Fruit fly (Drosophila melanogaster) whole organism, adult: Measurements from ENCODE around the gene CG9130.

Source experiments
- CG12768 ChIP-seq: fragments of 200-800 bp; sonication (Bioruptor generic); optimal IDR thresholded peaks from 2 replicates; lab custom pipeline; 2017; ENCODE audit warnings: missing biosample characterization, missing genetic modification characterization, mild to moderate bottlenecking, moderate library complexity, missing genetic modification reagents
- CG1620 ChIP-seq: fragments of 200-800 bp; sonication (Bioruptor generic); optimal IDR thresholded peaks from 2 replicates; lab custom pipeline; 2016; ENCODE audit warnings: missing biosample characterization, missing genetic modification characterization
- CG33017 ChIP-seq: fragments of 200-800 bp; sonication (Bioruptor generic); optimal IDR thresholded peaks from 2 replicates; lab custom pipeline; 2018; ENCODE audit warnings: missing biosample characterization, mild to moderate bottlenecking, missing genetic modification characterization, moderate library complexity
- CG5204 ChIP-seq: fragments of 200-800 bp; sonication (Bioruptor generic); optimal IDR thresholded peaks from 2 replicates; lab custom pipeline; 2016; ENCODE audit warnings: missing biosample characterization, missing genetic modification characterization
- Clk ChIP-seq: fragments of 200-800 bp; sonication (Bioruptor generic); optimal IDR thresholded peaks from 2 replicates; lab custom pipeline; 2017; ENCODE audit warnings: missing biosample characterization, missing genetic modification characterization
- Crg-1 ChIP-seq: fragments of 200-800 bp; sonication (Bioruptor generic); optimal IDR thresholded peaks from 2 replicates; lab custom pipeline; 2016; ENCODE audit warnings: missing biosample characterization, missing genetic modification characterization
- Hr96 ChIP-seq: fragments of 200-800 bp; sonication (Bioruptor generic); optimal IDR thresholded peaks from 2 replicates; lab custom pipeline; 2016; ENCODE audit warnings: missing biosample characterization, missing genetic modification characterization
- Mnt ChIP-seq: fragments of 200-800 bp; sonication (Bioruptor generic); optimal IDR thresholded peaks from 2 replicates; lab custom pipeline; 2016; ENCODE audit warnings: missing biosample characterization, mild to moderate bottlenecking, missing genetic modification characterization
- bab1 ChIP-seq: fragments of 200-800 bp; sonication (Bioruptor generic); optimal IDR thresholded peaks from 3 replicates; lab custom pipeline; 2019; ENCODE audit warnings: missing biosample characterization, mild to moderate bottlenecking, missing genetic modification characterization, moderate library complexity
- cic ChIP-seq: fragments of 200-800 bp; sonication (Bioruptor generic); optimal IDR thresholded peaks from 2 replicates; lab custom pipeline; 2017; ENCODE audit warnings: missing biosample characterization, mild to moderate bottlenecking, missing genetic modification characterization, moderate library complexity
- ovo ChIP-seq: fragments of 200-800 bp; sonication (Bioruptor generic); optimal IDR thresholded peaks from 2 replicates; lab custom pipeline; 2016; ENCODE audit warnings: missing biosample characterization, missing genetic modification characterization
- tj ChIP-seq: fragments of 200-800 bp; sonication (Bioruptor generic); optimal IDR thresholded peaks from 3 replicates; lab custom pipeline; 2017; ENCODE audit warnings: missing biosample characterization, mild to moderate bottlenecking, missing genetic modification characterization, moderate library complexity
- toe ChIP-seq: fragments of 200-800 bp; sonication (Bioruptor generic); optimal IDR thresholded peaks from 2 replicates; lab custom pipeline; 2016; ENCODE audit warnings: missing biosample characterization, missing genetic modification characterization

The CG9130 gene

DNA sequence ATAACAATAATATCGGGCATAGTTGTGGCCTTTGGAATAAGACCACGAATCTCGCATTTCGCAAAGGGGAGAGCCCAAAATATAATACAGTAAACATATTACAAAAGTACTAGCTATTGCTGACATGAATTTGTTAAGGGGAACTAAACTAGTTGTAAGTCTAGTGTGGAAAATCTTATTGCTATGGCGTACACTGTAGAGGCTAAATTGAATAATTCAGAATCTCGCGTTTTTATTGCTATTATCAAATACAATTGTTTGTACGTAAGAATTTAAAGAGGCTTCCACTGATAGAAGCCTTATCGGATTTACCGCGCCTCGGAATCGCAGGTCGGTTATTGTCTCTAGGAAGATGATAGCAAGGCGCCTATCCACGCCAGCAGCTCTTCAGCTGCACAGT, 53.5 kb downstream of the CG9130 start:
- TF ChIP-seq Clk (no peak), Mnt (GFP tag; lab: Kevin White, UChicago) (no peak), bab1 (GFP tag; lab: Kevin White, UChicago) (no peak), tj (GFP tag; lab: Kevin White, UChicago) (no peak), CG12768 (GFP tag; lab: Kevin White, UChicago) (peak; percentile 20), CG33017 (tag; lab: Kevin White, UChicago) (peak; percentile 21), Hr96 (GFP tag; lab: Kevin White, UChicago) (no peak), CG1620 (GFP tag; lab: Kevin White, UChicago) (no peak), ovo (no peak), cic (GFP tag; lab: Kevin White, UChicago) (peak; percentile 73), toe (GFP tag; lab: Kevin White, UChicago) (no peak), CG5204 (GFP tag; lab: Kevin White, UChicago) (no peak), Crg-1 (GFP tag; lab: Kevin White, UChicago) (no peak)
